Worm (Caenorhabditis elegans): ENCODE measurements around the gene T24E12.3.

DNA sequence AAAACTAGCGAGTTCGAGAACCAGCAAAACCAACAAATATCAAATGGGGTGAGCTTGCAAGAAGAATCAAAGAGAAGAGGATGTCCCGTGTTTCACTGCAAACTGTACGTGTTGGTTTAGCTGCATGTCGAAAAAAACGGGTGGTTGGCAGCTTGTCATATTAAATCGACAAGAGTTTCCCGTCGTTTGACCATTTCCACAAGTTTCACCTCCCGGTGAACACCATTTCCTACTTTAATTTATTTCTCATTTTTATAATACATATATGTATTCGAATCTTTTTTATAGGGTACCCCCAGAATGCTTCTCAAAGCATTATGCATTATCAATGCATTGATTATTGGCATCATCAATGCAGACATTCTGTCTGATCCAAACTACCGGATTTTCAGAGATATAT lies 19.5 kb downstream of the T24E12.3 start, which contains the start of gene Y8A9A.2:
- TF ChIP-seq med-1 (GFP tag; optimal IDR thresholded peaks at IDR 0.05; ENCODE audit: insufficient read depth): no peak
- TF ChIP-seq ref-1 (GFP tag; conservative IDR thresholded peaks at IDR 0.05): no peak
- TF ChIP-seq cog-1 (tag; optimal IDR thresholded peaks at IDR 0.05): no peak
- no peak for TF ChIP-seq ztf-23 (GFP tag; IDR thresholded peaks at IDR 0.05)
- no peak for TF ChIP-seq ztf-29 (GFP tag; IDR thresholded peaks at IDR 0.05)
- TF ChIP-seq T22C8.4 (GFP tag; IDR thresholded peaks at IDR 0.05): no peak
- TF ChIP-seq klf-2 (GFP tag; conservative IDR thresholded peaks at IDR 0.05): no peak
- TF ChIP-seq flt-1 (GFP tag; IDR thresholded peaks at IDR 0.05): no peak
- TF ChIP-seq tab-1 (GFP tag; IDR thresholded peaks at IDR 0.05): no peak

All from whole organism, midembryonic.